Fruit fly (Drosophila melanogaster) whole organism, embryonic: Measurements from ENCODE around the gene CG16978.

Experiments
- Abd-B ChIP-seq: fragments of 200-800 bp; sonication (Bioruptor generic); optimal IDR thresholded peaks from 2 replicates; lab custom pipeline; 2018; ENCODE audit warnings: missing biosample characterization, mild to moderate bottlenecking, missing genetic modification characterization, moderate library complexity
- Aef1 ChIP-seq: fragments of 200-800 bp; sonication (Bioruptor generic); IDR thresholded peaks from 3 replicates; pipeline ENCODE4 v1.3.6; 2022; ENCODE audit warnings: missing biosample characterization, missing genetic modification characterization
- Antp ChIP-seq: fragments of 200-800 bp; sonication (Bioruptor generic); optimal IDR thresholded peaks from 3 replicates; lab custom pipeline; 2016; ENCODE audit warnings: missing biosample characterization, missing genetic modification characterization
- Bteb2 ChIP-seq: fragments of 200-800 bp; sonication (Bioruptor generic); optimal IDR thresholded peaks from 2 replicates; lab custom pipeline; 2016; ENCODE audit warnings: missing biosample characterization, missing genetic modification characterization
- C15 ChIP-seq: fragments of 200-800 bp; sonication (Bioruptor generic); IDR thresholded peaks from 3 replicates; pipeline ENCODE4 v1.3.6; 2022; ENCODE audit warnings: missing biosample characterization, missing genetic modification characterization
- CG11398 ChIP-seq: fragments of 200-800 bp; sonication (Bioruptor generic); optimal IDR thresholded peaks from 2 replicates; lab custom pipeline; 2016; ENCODE audit warnings: missing biosample characterization, missing genetic modification characterization
- CG14667 ChIP-seq: fragments of 200-800 bp; sonication (Bioruptor generic); IDR thresholded peaks from 2 replicates; pipeline ENCODE4 v1.3.6; 2022; ENCODE audit warnings: missing biosample characterization, missing genetic modification characterization
- CG1647 ChIP-seq: fragments of 200-800 bp; sonication (Bioruptor generic); optimal IDR thresholded peaks from 3 replicates; lab custom pipeline; 2016; ENCODE audit warnings: missing biosample characterization, missing genetic modification characterization
- CG18599 ChIP-seq: fragments of 200-800 bp; sonication (Bioruptor generic); optimal IDR thresholded peaks from 3 replicates; lab custom pipeline; 2017; ENCODE audit warnings: missing biosample characterization, missing genetic modification characterization, mild to moderate bottlenecking, moderate library complexity, missing genetic modification reagents
- CG2199 ChIP-seq: fragments of 200-800 bp; sonication (Bioruptor generic); IDR thresholded peaks from 3 replicates; pipeline ENCODE4 v1.3.6; 2022; ENCODE audit warnings: missing biosample characterization, missing genetic modification characterization
- CG33213 ChIP-seq: fragments of 200-800 bp; sonication (Bioruptor generic); optimal IDR thresholded peaks from 3 replicates; lab custom pipeline; 2016; ENCODE audit warnings: missing biosample characterization, missing genetic modification characterization
- CG3407 ChIP-seq: fragments of 200-800 bp; sonication (Bioruptor generic); optimal IDR thresholded peaks from 2 replicates; lab custom pipeline; 2018; ENCODE audit warnings: missing biosample characterization, mild to moderate bottlenecking, missing genetic modification characterization
- CG34376 ChIP-seq: fragments of 200-800 bp; sonication (Bioruptor generic); optimal IDR thresholded peaks from 2 replicates; lab custom pipeline; 2018; ENCODE audit warnings: missing biosample characterization, mild to moderate bottlenecking, missing genetic modification characterization
- CG3995 ChIP-seq: fragments of 200-800 bp; sonication (Bioruptor generic); optimal IDR thresholded peaks from 3 replicates; lab custom pipeline; 2016; ENCODE audit warnings: missing biosample characterization, missing genetic modification characterization
- CG4854 ChIP-seq: fragments of 200-800 bp; sonication (Bioruptor generic); optimal IDR thresholded peaks from 2 replicates; lab custom pipeline; 2016; ENCODE audit warnings: missing biosample characterization, missing genetic modification characterization, inconsistent platforms
- CG5245 ChIP-seq: fragments of 200-800 bp; sonication (Bioruptor generic); optimal IDR thresholded peaks from 3 replicates; lab custom pipeline; 2016; ENCODE audit warnings: missing biosample characterization, missing genetic modification characterization
- CG8089 ChIP-seq: fragments of 200-800 bp; sonication (Bioruptor generic); optimal IDR thresholded peaks from 3 replicates; lab custom pipeline; 2016; ENCODE audit warnings: missing biosample characterization, missing genetic modification characterization
- CG8281 ChIP-seq: fragments of 200-800 bp; sonication (Bioruptor generic); optimal IDR thresholded peaks from 2 replicates; lab custom pipeline; 2018; ENCODE audit warnings: missing biosample characterization, mild to moderate bottlenecking, missing genetic modification characterization, moderate library complexity
- CG8359 ChIP-seq: fragments of 200-800 bp; sonication (Bioruptor generic); optimal IDR thresholded peaks from 2 replicates; lab custom pipeline; 2017; ENCODE audit warnings: missing biosample characterization, mild to moderate bottlenecking, missing genetic modification characterization, borderline replicate concordance
- CG9932 ChIP-seq: fragments of 200-800 bp; sonication (Bioruptor generic); IDR thresholded peaks from 2 replicates; pipeline ENCODE4 v1.3.6; 2022; ENCODE audit warnings: missing biosample characterization, missing genetic modification characterization
- Dek ChIP-seq: fragments of 200-800 bp; sonication (Bioruptor generic); optimal IDR thresholded peaks from 3 replicates; lab custom pipeline; 2019; ENCODE audit warnings: missing biosample characterization, mild to moderate bottlenecking, missing genetic modification characterization, moderate library complexity
- Dip3 ChIP-seq: fragments of 200-800 bp; sonication (Bioruptor generic); optimal IDR thresholded peaks from 3 replicates; lab custom pipeline; 2016; ENCODE audit warnings: missing biosample characterization, missing genetic modification characterization
- Doc3 ChIP-seq: fragments of 200-800 bp; sonication (Bioruptor generic); IDR thresholded peaks from 3 replicates; pipeline ENCODE4 v1.3.6; 2022; ENCODE audit warnings: missing biosample characterization, missing genetic modification characterization; ENCODE audit not compliant: partially characterized antibody
- Drgx ChIP-seq: fragments of 200-800 bp; sonication (Bioruptor generic); IDR thresholded peaks from 2 replicates; pipeline ENCODE4 v1.3.6; 2022; ENCODE audit warnings: missing biosample characterization, missing genetic modification characterization
- GATAe ChIP-seq: fragments of 200-800 bp; sonication (Bioruptor generic); conservative IDR thresholded peaks from 2 replicates; pipeline ENCODE4 v1.3.6; 2022; ENCODE audit warnings: missing biosample characterization, missing genetic modification characterization
- H2.0 ChIP-seq: fragments of 200-800 bp; sonication (Bioruptor generic); IDR thresholded peaks from 2 replicates; pipeline ENCODE4 v1.3.6; 2022; ENCODE audit warnings: missing biosample characterization, missing genetic modification characterization
- Hr39 ChIP-seq: fragments of >200 bp; optimal IDR thresholded peaks from 2 replicates; lab custom pipeline; 2017
- Hr51 ChIP-seq, 2 experiments: fragments of 200-800 bp; sonication (Bioruptor generic); optimal IDR thresholded peaks; 2 replicates in 1 of 2; 3 replicates in 1 of 2; lab custom pipeline; 2016 to 2018; ENCODE audit warnings: missing biosample characterization in 2 of 2, missing genetic modification characterization in 2 of 2, mild to moderate bottlenecking in 1 of 2, moderate library complexity in 1 of 2
- NFAT ChIP-seq: fragments of 200-800 bp; sonication (Bioruptor generic); IDR thresholded peaks from 2 replicates; pipeline ENCODE4 v1.3.6; 2022; ENCODE audit warnings: missing biosample characterization, missing genetic modification characterization
- NK7.1 ChIP-seq: fragments of 200-800 bp; sonication (Bioruptor generic); optimal IDR thresholded peaks from 3 replicates; lab custom pipeline; 2016; ENCODE audit warnings: missing biosample characterization, missing genetic modification characterization
- Oaz ChIP-seq: fragments of 200-800 bp; sonication (Bioruptor generic); IDR thresholded peaks from 2 replicates; pipeline ENCODE4 v1.3.6; 2022; ENCODE audit warnings: missing biosample characterization, missing genetic modification characterization
- Ravus ChIP-seq: fragments of 200-800 bp; sonication (Bioruptor generic); IDR thresholded peaks from 2 replicates; pipeline ENCODE4 v1.3.6; 2022; ENCODE audit warnings: missing biosample characterization, missing genetic modification characterization
- Sry-β ChIP-seq: fragments of 200-800 bp; sonication (Bioruptor generic); optimal IDR thresholded peaks from 2 replicates; lab custom pipeline; 2018; ENCODE audit warnings: missing biosample characterization, mild to moderate bottlenecking, missing genetic modification characterization, moderate library complexity
- Sry-δ ChIP-seq: fragments of 200-800 bp; sonication (Bioruptor generic); optimal IDR thresholded peaks from 2 replicates; lab custom pipeline; 2016; ENCODE audit warnings: missing biosample characterization, missing genetic modification characterization
- cato ChIP-seq: fragments of 200-800 bp; sonication (Bioruptor generic); optimal IDR thresholded peaks from 2 replicates; lab custom pipeline; 2016; ENCODE audit warnings: missing biosample characterization, missing genetic modification characterization, borderline replicate concordance
- corto ChIP-seq: fragments of 200-800 bp; sonication (Bioruptor generic); optimal IDR thresholded peaks from 2 replicates; lab custom pipeline; 2016; ENCODE audit warnings: missing biosample characterization, mild to moderate bottlenecking, missing genetic modification characterization, moderate library complexity
- croc ChIP-seq: fragments of 200-800 bp; sonication (Bioruptor generic); conservative IDR thresholded peaks from 3 replicates; pipeline ENCODE4 v1.3.6; 2022; ENCODE audit warnings: missing biosample characterization, missing genetic modification characterization
- disco-r ChIP-seq: fragments of 200-800 bp; sonication (Bioruptor generic); optimal IDR thresholded peaks from 2 replicates; lab custom pipeline; 2016; ENCODE audit warnings: missing biosample characterization, missing genetic modification characterization
- dmrt11E ChIP-seq: fragments of 200-800 bp; sonication (Bioruptor generic); optimal IDR thresholded peaks from 3 replicates; lab custom pipeline; 2018; ENCODE audit warnings: missing biosample characterization, mild to moderate bottlenecking, missing genetic modification characterization, moderate library complexity
- fd3F ChIP-seq: fragments of 200-800 bp; sonication (Bioruptor generic); optimal IDR thresholded peaks from 2 replicates; lab custom pipeline; 2018; ENCODE audit warnings: missing biosample characterization, mild to moderate bottlenecking, missing genetic modification characterization, moderate library complexity
- gro ChIP-seq: fragments of 200-800 bp; sonication (Bioruptor generic); optimal IDR thresholded peaks from 2 replicates; lab custom pipeline; 2016; ENCODE audit warnings: missing biosample characterization, missing genetic modification characterization
- mam ChIP-seq: fragments of 200-800 bp; sonication (Bioruptor generic); optimal IDR thresholded peaks from 3 replicates; lab custom pipeline; 2016; ENCODE audit warnings: missing biosample characterization, missing genetic modification characterization
- mirr ChIP-seq: fragments of 200-800 bp; sonication (Bioruptor generic); optimal IDR thresholded peaks from 3 replicates; lab custom pipeline; 2018; ENCODE audit warnings: missing biosample characterization, mild to moderate bottlenecking, missing genetic modification characterization
- otp ChIP-seq: fragments of 200-800 bp; sonication (Bioruptor generic); IDR thresholded peaks from 3 replicates; pipeline ENCODE4, ENCODE4 v1.3.6; 2022; ENCODE audit warnings: missing biosample characterization, missing genetic modification characterization
- rib ChIP-seq: fragments of 200-800 bp; sonication (Bioruptor generic); IDR thresholded peaks from 2 replicates; pipeline ENCODE4 v1.3.6; 2022; ENCODE audit warnings: missing biosample characterization, missing genetic modification characterization
- sima ChIP-seq: fragments of 200-800 bp; sonication (Bioruptor generic); optimal IDR thresholded peaks from 2 replicates; lab custom pipeline; 2016; ENCODE audit warnings: missing biosample characterization, missing genetic modification characterization
- toy ChIP-seq: fragments of 200-800 bp; sonication (Bioruptor generic); IDR thresholded peaks from 2 replicates; pipeline ENCODE4 v1.3.6; 2022; ENCODE audit warnings: missing biosample characterization, missing genetic modification characterization
- yki ChIP-seq: fragments of >200 bp; optimal IDR thresholded peaks from 3 replicates; lab custom pipeline; 2018
- z ChIP-seq: fragments of 200-800 bp; sonication (Bioruptor generic); IDR thresholded peaks from 3 replicates; pipeline ENCODE4 v1.3.6; 2022; ENCODE audit warnings: missing biosample characterization, missing genetic modification characterization
- zfh1 ChIP-seq: fragments of 200-800 bp; sonication (Bioruptor generic); IDR thresholded peaks from 3 replicates; pipeline ENCODE4 v1.3.6; 2022; ENCODE audit warnings: missing biosample characterization, missing genetic modification characterization

Gene CG16978

dm6 chr2L:13164994-13165801 is 21.8 kb upstream of the CG16978 start, which contains the start of gene Sirt1 (continued):
- peak; percentile 48 for TF ChIP-seq gro (GFP tag; lab: Kevin White, UChicago)
- peak; percentile 59 for TF ChIP-seq Oaz (GFP tag; lab: Robert Waterston, UW)
- TF ChIP-seq Sry-δ (GFP tag; lab: Kevin White, UChicago) = peak; percentile 4
- TF ChIP-seq Abd-B (GFP tag; lab: Kevin White, UChicago) = peak; percentile 92
- TF ChIP-seq CG11398 (GFP tag; lab: Kevin White, UChicago) = no peak
- TF ChIP-seq disco-r = no peak
- no peak for TF ChIP-seq Doc3 (GFP tag; lab: Robert Waterston, UW)
- TF ChIP-seq Bteb2 (GFP tag; lab: Kevin White, UChicago) = peak; percentile 52
- TF ChIP-seq C15 (GFP tag; lab: Robert Waterston, UW) = no peak
- no peak; the same call in 1 of the 2 replicates for TF ChIP-seq toy (GFP tag; lab: Robert Waterston, UW)
- peak; percentile 86 for TF ChIP-seq Dek (tag; lab: Kevin White, UChicago)
- TF ChIP-seq Dip3 (GFP tag; lab: Kevin White, UChicago) = peak; percentile 43
- peak; percentile 73 for TF ChIP-seq cato (GFP tag; lab: Kevin White, UChicago)
- TF ChIP-seq GATAe = no peak
- TF ChIP-seq rib (GFP tag; lab: Robert Waterston, UW) = no peak
- TF ChIP-seq CG8281 = peak; percentile 85
- TF ChIP-seq CG9932 (GFP tag; lab: Robert Waterston, UW) = peak; percentile 83
- peak; percentile 7 to 89 for TF ChIP-seq Hr51 (GFP tag; optimal IDR thresholded peaks at IDR 0.05; lab: Kevin White, UChicago)
- no peak for TF ChIP-seq CG1647 (GFP tag; lab: Kevin White, UChicago)
- no peak for TF ChIP-seq otp
- TF ChIP-seq CG8089 (GFP tag; lab: Kevin White, UChicago) = peak; percentile 4
- TF ChIP-seq CG18599 = peak; percentile 77
- no peak for TF ChIP-seq CG33213 (GFP tag; lab: Kevin White, UChicago)
- no peak for TF ChIP-seq CG2199
- peak; percentile 73 for TF ChIP-seq CG14667
- TF ChIP-seq croc (GFP tag; lab: Robert Waterston, UW) = peak; percentile 75
- peak; percentile 18 for TF ChIP-seq CG4854 (GFP tag; lab: Kevin White, UChicago)
- TF ChIP-seq CG34376 (GFP tag; lab: Kevin White, UChicago) = peak; percentile 43
- no peak for TF ChIP-seq corto
- peak; percentile 39 for TF ChIP-seq CG8359 (GFP tag; lab: Kevin White, UChicago)
- TF ChIP-seq H2.0 (GFP tag; lab: Robert Waterston, UW) = peak; percentile 68
- TF ChIP-seq mirr (GFP tag; lab: Kevin White, UChicago) = no peak
- peak; percentile 71; the same call in 2 of the 3 replicates for TF ChIP-seq Aef1 (GFP tag; lab: Robert Waterston, UW)
- TF ChIP-seq Sry-β = peak; percentile 0
- TF ChIP-seq yki (lab: Kevin White, UChicago) = no peak
- TF ChIP-seq Drgx (GFP tag; lab: Robert Waterston, UW) = peak; percentile 48; the same call in 1 of the 2 replicates
- peak; percentile 92 for TF ChIP-seq dmrt11E (tag; lab: Kevin White, UChicago)
- peak; percentile 72 for TF ChIP-seq CG3407 (GFP tag; lab: Kevin White, UChicago)
- peak; percentile 87 for TF ChIP-seq fd3F (GFP tag; lab: Kevin White, UChicago)
- no peak for TF ChIP-seq Hr39 (lab: Kevin White, UChicago)
- TF ChIP-seq z (GFP tag; lab: Robert Waterston, UW) = peak; percentile 8; the same call in 1 of the 3 replicates
- TF ChIP-seq NFAT = peak; percentile 85
- TF ChIP-seq zfh1 (GFP tag; lab: Robert Waterston, UW) = peak; percentile 66; the same call in 1 of the 3 replicates
- TF ChIP-seq mam (GFP tag; lab: Kevin White, UChicago) = peak; percentile 59
- peak; percentile 60 for TF ChIP-seq CG3995
- peak; percentile 43 for TF ChIP-seq Ravus (GFP tag; lab: Robert Waterston, UW)
- peak; percentile 38 for TF ChIP-seq CG5245 (GFP tag; lab: Kevin White, UChicago)
- no peak for TF ChIP-seq sima
- TF ChIP-seq Antp (GFP tag; lab: Kevin White, UChicago) = peak; percentile 31
- peak; percentile 19 for TF ChIP-seq NK7.1 (GFP tag; lab: Kevin White, UChicago)
